Worm (Caenorhabditis elegans) whole organism, midembryonic: ENCODE results near the gene zip-9.

Experiments
- T22C8.4 ChIP-seq: fragments of 200-800 bp; sonication (Bioruptor generic); IDR thresholded peaks from 2 replicates; pipeline ENCODE4 v1.3.6; 2022; ENCODE audit warnings: missing genetic modification characterization, missing compliant biosample characterization
- cog-1 ChIP-seq: sonication (generic microtip); optimal IDR thresholded peaks from 2 replicates; lab custom pipeline; 2016; ENCODE audit warnings: missing genetic modification characterization, missing compliant biosample characterization
- flt-1 ChIP-seq: fragments of 200-800 bp; sonication (Bioruptor generic); IDR thresholded peaks from 2 replicates; pipeline ENCODE4 v1.3.6; 2022; ENCODE audit warnings: missing genetic modification characterization, missing compliant biosample characterization
- klf-2 ChIP-seq: fragments of 200-800 bp; sonication (Bioruptor generic); conservative IDR thresholded peaks from 2 replicates; pipeline ENCODE4 v1.3.6; 2022; ENCODE audit warnings: missing genetic modification reagents, missing genetic modification characterization, missing compliant biosample characterization
- med-1 ChIP-seq: sonication (generic microtip); optimal IDR thresholded peaks from 2 replicates; lab custom pipeline; 2017; ENCODE audit warnings: missing genetic modification characterization, mild to moderate bottlenecking, missing compliant biosample characterization, antibody characterized with exemption, missing genetic modification reagents; ENCODE audit not compliant: insufficient read depth
- ref-1 ChIP-seq: fragments of 200-800 bp; sonication (Bioruptor generic); conservative IDR thresholded peaks from 2 replicates; pipeline ENCODE4 v1.3.6; 2022; ENCODE audit warnings: missing genetic modification reagents, missing genetic modification characterization, missing compliant biosample characterization
- tab-1 ChIP-seq: fragments of 200-800 bp; sonication (Bioruptor generic); IDR thresholded peaks from 2 replicates; pipeline ENCODE4 v1.3.6; 2022; ENCODE audit warnings: missing genetic modification characterization, missing compliant biosample characterization
- ztf-23 ChIP-seq: fragments of 200-800 bp; sonication (Bioruptor generic); IDR thresholded peaks from 2 replicates; pipeline ENCODE4 v1.3.6; 2022; ENCODE audit warnings: missing genetic modification reagents, missing genetic modification characterization, missing compliant biosample characterization
- ztf-29 ChIP-seq: fragments of 200-800 bp; sonication (Bioruptor generic); IDR thresholded peaks from 2 replicates; pipeline ENCODE4 v1.3.6; 2022; ENCODE audit warnings: missing genetic modification reagents, missing genetic modification characterization, missing compliant biosample characterization

The zip-9 gene

DNA sequence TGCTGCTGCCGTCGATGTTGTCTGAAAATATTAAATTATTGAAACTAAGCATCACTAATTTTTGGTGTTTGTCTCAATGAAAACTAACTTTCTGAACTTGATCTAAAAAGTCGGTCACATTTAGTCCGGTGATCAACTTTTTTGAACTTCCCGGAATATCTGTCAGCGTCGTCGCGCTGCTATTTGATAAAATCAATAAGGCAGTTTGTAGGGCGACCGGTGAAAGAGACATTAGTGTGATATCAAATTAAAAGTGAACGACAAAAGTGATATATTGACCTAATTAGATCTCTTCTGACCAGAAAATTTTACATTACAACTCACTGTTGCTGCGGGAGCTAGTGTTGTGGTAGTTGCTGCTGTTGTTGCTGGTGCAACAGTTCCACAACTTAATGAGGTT lies 28.7 kb downstream of the zip-9 start:
- no peak for TF ChIP-seq tab-1 (GFP tag; lab: Robert Waterston, UW)
- TF ChIP-seq ref-1 (GFP tag; lab: Robert Waterston, UW), result no peak
- TF ChIP-seq ztf-29, result no peak
- no peak for TF ChIP-seq med-1 (GFP tag; lab: Kevin White, UChicago)
- TF ChIP-seq ztf-23 (GFP tag; lab: Robert Waterston, UW), result no peak
- TF ChIP-seq klf-2 (GFP tag; lab: Robert Waterston, UW), result no peak
- TF ChIP-seq T22C8.4 (GFP tag; lab: Robert Waterston, UW), result no peak
- TF ChIP-seq flt-1 (GFP tag; lab: Robert Waterston, UW), result no peak
- no peak for TF ChIP-seq cog-1 (tag; lab: Kevin White, UChicago)

ce11 chrV:10975091-10975490 lies 32.8 kb downstream of the zip-9 start:
- TF ChIP-seq med-1 (GFP tag; lab: Kevin White, UChicago), result no peak
- no peak for TF ChIP-seq ztf-23 (GFP tag; lab: Robert Waterston, UW)
- TF ChIP-seq ref-1 (GFP tag; lab: Robert Waterston, UW), result no peak
- no peak for TF ChIP-seq ztf-29
- TF ChIP-seq klf-2 (GFP tag; lab: Robert Waterston, UW), result no peak
- no peak for TF ChIP-seq tab-1 (GFP tag; lab: Robert Waterston, UW)
- TF ChIP-seq flt-1 (GFP tag; lab: Robert Waterston, UW), result no peak
- TF ChIP-seq T22C8.4 (GFP tag; lab: Robert Waterston, UW), result no peak
- TF ChIP-seq cog-1 (tag; lab: Kevin White, UChicago), result no peak

- TF ChIP-seq med-1 (GFP tag; lab: Kevin White, UChicago), result no peak
- TF ChIP-seq ref-1 (GFP tag; lab: Robert Waterston, UW), result no peak
- TF ChIP-seq ztf-29, result no peak
- TF ChIP-seq T22C8.4 (GFP tag; lab: Robert Waterston, UW), result no peak
- TF ChIP-seq tab-1 (GFP tag; lab: Robert Waterston, UW), result no peak
- TF ChIP-seq ztf-23 (GFP tag; lab: Robert Waterston, UW), result no peak
- TF ChIP-seq flt-1 (GFP tag; lab: Robert Waterston, UW), result no peak
Measured at ce11 chrV:10981113-10981512, 38.9 kb downstream of the zip-9 start, which contains the start of gene fig-1. fig-1 (minus strand) TSS chrV:10981213.

- TF ChIP-seq med-1 (GFP tag; lab: Kevin White, UChicago) (no peak), klf-2 (GFP tag; lab: Robert Waterston, UW) (no peak), T22C8.4 (GFP tag; lab: Robert Waterston, UW) (no peak), tab-1 (GFP tag; lab: Robert Waterston, UW) (no peak), ref-1 (GFP tag; lab: Robert Waterston, UW) (no peak)
Measured at ce11 chrV:10991789-10992188, 49.5 kb downstream of the zip-9 start, which contains the start of gene frpr-9. frpr-9 (plus strand) TSS chrV:10992089.
